Worm (Caenorhabditis elegans) whole organism, L3 larva: ENCODE data around the gene Y57G11A.4.

Experiments
- aly-2 ChIP-seq: fragments of 150-350 bp; optimal IDR thresholded peaks from 2 replicates; lab custom pipeline; 2014; ENCODE audit warnings: missing biosample characterization, missing genetic modification characterization
- elt-1 ChIP-seq: fragments of 150-350 bp; optimal IDR thresholded peaks from 2 replicates; lab custom pipeline; 2014; ENCODE audit warnings: missing biosample characterization, missing genetic modification characterization
- elt-2 ChIP-seq: sonication (generic microtip); optimal IDR thresholded peaks from 2 replicates; lab custom pipeline; 2016; ENCODE audit warnings: missing genetic modification reagents, mild to moderate bottlenecking, missing genetic modification characterization, missing compliant biosample characterization
- fos-1 ChIP-seq: fragments of 150-350 bp; optimal IDR thresholded peaks from 2 replicates; lab custom pipeline; 2014; ENCODE audit warnings: missing biosample characterization, missing genetic modification characterization
- nhr-237 ChIP-seq: fragments of 150-350 bp; optimal IDR thresholded peaks from 2 replicates; lab custom pipeline; 2014; ENCODE audit warnings: missing biosample characterization, missing genetic modification characterization
- pha-4 ChIP-seq: fragments of 150-350 bp; optimal IDR thresholded peaks from 2 replicates; lab custom pipeline; 2014; ENCODE audit warnings: missing biosample characterization, missing genetic modification reagents, missing genetic modification characterization
- snpc-4 ChIP-seq: fragments of 150-350 bp; optimal IDR thresholded peaks from 2 replicates; lab custom pipeline; 2014; ENCODE audit warnings: missing biosample characterization, missing genetic modification characterization
- tbx-2 ChIP-seq: sonication (generic microtip); optimal IDR thresholded peaks from 2 replicates; lab custom pipeline; 2016; ENCODE audit warnings: mild to moderate bottlenecking, missing genetic modification characterization, missing compliant biosample characterization
- unc-39 ChIP-seq: sonication (generic microtip); optimal IDR thresholded peaks from 4 replicates; lab custom pipeline; 2017; ENCODE audit warnings: missing biosample characterization, missing genetic modification characterization

DNA sequence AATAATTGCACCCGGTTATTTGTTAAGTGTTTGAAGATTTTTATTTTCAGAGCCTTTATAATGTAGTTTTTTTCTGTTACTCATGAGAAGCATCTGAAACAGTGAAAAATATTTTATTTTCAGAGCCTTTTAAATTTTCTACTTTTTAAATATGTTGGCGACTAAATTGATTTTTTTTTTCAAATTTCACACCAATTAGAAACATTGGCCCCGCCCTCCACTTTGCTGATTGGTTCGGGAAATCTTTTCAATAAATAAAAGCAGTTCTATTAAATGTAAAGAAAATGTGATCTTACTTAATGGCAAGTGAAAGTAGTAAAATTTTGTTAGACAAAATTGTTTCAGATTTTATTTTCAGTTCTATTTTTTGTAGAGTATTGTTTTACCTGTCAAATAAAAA, 44.7 kb upstream of the Y57G11A.4 start:
- TF ChIP-seq snpc-4 (tag; lab: Kevin White, UChicago) (no peak), tbx-2 (no peak), aly-2 (tag; lab: Kevin White, UChicago) (no peak), fos-1 (tag; lab: Kevin White, UChicago) (no peak), elt-2 (tag; lab: Kevin White, UChicago) (no peak), unc-39 (tag; lab: Kevin White, UChicago) (no peak), pha-4 (tag; lab: Kevin White, UChicago) (no peak), elt-1 (no peak), nhr-237 (no peak)
